Worm (Caenorhabditis elegans) whole organism, L1 larva: ENCODE results near the gene eco-1.

Source experiments
- C04F5.9 ChIP-seq: sonication (generic microtip); optimal IDR thresholded peaks from 2 replicates; lab custom pipeline; 2016; ENCODE audit warnings: missing genetic modification characterization, missing compliant biosample characterization
- C16A3.4 ChIP-seq: fragments of 150-350 bp; optimal IDR thresholded peaks from 2 replicates; lab custom pipeline; 2014; ENCODE audit warnings: missing biosample characterization, missing genetic modification characterization
- C34B4.2 ChIP-seq: sonication (generic microtip); optimal IDR thresholded peaks from 2 replicates; lab custom pipeline; 2017; ENCODE audit warnings: mild to moderate bottlenecking, missing genetic modification characterization, missing compliant biosample characterization
- ama-1 ChIP-seq: fragments of 150-350 bp; optimal IDR thresholded peaks from 2 replicates; lab custom pipeline; 2014
- ceh-63 ChIP-seq: fragments of 200-800 bp; sonication (Bioruptor generic); optimal IDR thresholded peaks from 2 replicates; lab custom pipeline; 2018; ENCODE audit warnings: mild to moderate bottlenecking, missing genetic modification characterization, missing compliant biosample characterization
- ceh-88 ChIP-seq: fragments of 200-800 bp; sonication (Bioruptor generic); IDR thresholded peaks from 2 replicates; pipeline ENCODE4 v1.3.6; 2022; ENCODE audit warnings: missing genetic modification characterization, missing compliant biosample characterization
- ces-1 ChIP-seq: fragments of 150-350 bp; optimal IDR thresholded peaks from 2 replicates; lab custom pipeline; 2014; ENCODE audit warnings: missing biosample characterization, missing genetic modification reagents, missing genetic modification characterization
- dpl-1 ChIP-seq, 3 experiments: fragments of 150-350 bp in 2 of 3; sonication (generic microtip) in 1 of 3; optimal IDR thresholded peaks; 2 replicates each; lab custom pipeline; 2014 to 2017; ENCODE audit warnings: missing biosample characterization in 3 of 3, missing genetic modification characterization in 3 of 3, missing genetic modification reagents in 3 of 3
- efl-1 ChIP-seq, 4 experiments: fragments of 150-350 bp; optimal IDR thresholded peaks in 3 of 4; peaks in 1 of 4; 1 replicate in 1 of 4; 2 replicates in 3 of 4; lab custom pipeline; 2014; ENCODE audit warnings: missing biosample characterization in 2 of 4, missing genetic modification characterization in 2 of 4, missing genetic modification reagents in 2 of 4
- egl-27 ChIP-seq, 2 experiments: fragments of 150-350 bp in 1 of 2; sonication (generic microtip); optimal IDR thresholded peaks; 3 replicates each; lab custom pipeline; 2017 to 2018; ENCODE audit warnings: missing biosample characterization in 2 of 2, missing genetic modification characterization in 2 of 2, missing genetic modification reagents in 2 of 2
- elt-3 ChIP-seq, 6 experiments: fragments of 150-350 bp in 1 of 6; sonication (generic microtip); optimal IDR thresholded peaks; 2 replicates each; lab custom pipeline; 2017 to 2018; ENCODE audit warnings: missing biosample characterization in 6 of 6, missing genetic modification characterization in 6 of 6, inconsistent platforms in 1 of 6
- fkh-8 ChIP-seq: sonication (generic microtip); optimal IDR thresholded peaks from 2 replicates; lab custom pipeline; 2016; ENCODE audit warnings: mild to moderate bottlenecking, missing genetic modification characterization, missing compliant biosample characterization
- grh-1 ChIP-seq: fragments of 200-800 bp; sonication (Bioruptor generic); IDR thresholded peaks from 2 replicates; pipeline ENCODE4 v1.3.6; 2022; ENCODE audit warnings: missing genetic modification reagents, missing genetic modification characterization, missing compliant biosample characterization
- hlh-4 ChIP-seq: sonication (generic microtip); optimal IDR thresholded peaks from 2 replicates; lab custom pipeline; 2016; ENCODE audit warnings: mild to moderate bottlenecking, missing genetic modification characterization, missing compliant biosample characterization
- hpl-2 ChIP-seq: fragments of 150-350 bp; optimal IDR thresholded peaks from 2 replicates; lab custom pipeline; 2014; ENCODE audit warnings: missing biosample characterization, missing genetic modification reagents, missing genetic modification characterization
- irx-1 ChIP-seq: sonication (generic microtip); optimal IDR thresholded peaks from 2 replicates; lab custom pipeline; 2016; ENCODE audit warnings: missing genetic modification characterization, missing compliant biosample characterization
- isw-1 ChIP-seq: fragments of 200-800 bp; sonication (Bioruptor generic); IDR thresholded peaks from 2 replicates; pipeline ENCODE4 v1.3.6; 2022; ENCODE audit warnings: missing genetic modification characterization, missing compliant biosample characterization
- jun-1 ChIP-seq: fragments of 150-350 bp; optimal IDR thresholded peaks from 2 replicates; lab custom pipeline; 2014; ENCODE audit warnings: missing biosample characterization, missing genetic modification reagents, missing genetic modification characterization
- lin-13 ChIP-seq: fragments of 150-350 bp; optimal IDR thresholded peaks from 2 replicates; lab custom pipeline; 2014; ENCODE audit warnings: missing biosample characterization, missing genetic modification reagents, missing genetic modification characterization
- lin-14 ChIP-seq: fragments of 200-800 bp; sonication (Bioruptor generic); optimal IDR thresholded peaks from 2 replicates; lab custom pipeline; 2018; ENCODE audit warnings: mild to moderate bottlenecking, missing genetic modification characterization, moderate library complexity, missing compliant biosample characterization
- lin-15B ChIP-seq: fragments of 150-350 bp; sonication (generic microtip); optimal IDR thresholded peaks from 3 replicates; lab custom pipeline; 2014; ENCODE audit warnings: missing biosample characterization, missing genetic modification characterization
- lin-35 ChIP-seq, 2 experiments: fragments of 150-350 bp; optimal IDR thresholded peaks; 2 replicates each; lab custom pipeline; 2014; ENCODE audit warnings: missing biosample characterization in 2 of 2, missing genetic modification characterization in 2 of 2, missing genetic modification reagents in 2 of 2
- lin-39 ChIP-seq: fragments of 150-350 bp; optimal IDR thresholded peaks from 2 replicates; lab custom pipeline; 2014; ENCODE audit warnings: missing biosample characterization, missing genetic modification reagents, missing genetic modification characterization
- lir-3 ChIP-seq: sonication (generic microtip); optimal IDR thresholded peaks from 2 replicates; lab custom pipeline; 2016; ENCODE audit warnings: mild to moderate bottlenecking, missing genetic modification characterization, moderate library complexity, missing compliant biosample characterization; ENCODE audit not compliant: poor library complexity
- lsy-2 ChIP-seq, 2 experiments: fragments of 150-350 bp; optimal IDR thresholded peaks; 2 replicates each; lab custom pipeline; 2014; ENCODE audit warnings: missing biosample characterization in 2 of 2, missing genetic modification characterization in 2 of 2
- mab-9 ChIP-seq: fragments of 200-800 bp; sonication (Bioruptor generic); IDR thresholded peaks from 2 replicates; pipeline ENCODE4 v1.3.6; 2022; ENCODE audit warnings: missing genetic modification reagents, missing genetic modification characterization, missing compliant biosample characterization
- mdl-1 ChIP-seq, 2 experiments: fragments of 150-350 bp; optimal IDR thresholded peaks; 2 replicates each; lab custom pipeline; 2014 to 2017; ENCODE audit warnings: missing biosample characterization in 2 of 2, missing genetic modification characterization in 2 of 2, inconsistent platforms in 1 of 2
- nhr-11 ChIP-seq: fragments of 150-350 bp; optimal IDR thresholded peaks from 2 replicates; lab custom pipeline; 2014; ENCODE audit warnings: missing biosample characterization, missing genetic modification characterization
- nhr-19 ChIP-seq: fragments of 200-800 bp; sonication (Bioruptor generic); conservative IDR thresholded peaks from 2 replicates; pipeline ENCODE4 v1.3.6; 2022; ENCODE audit warnings: missing genetic modification characterization, missing compliant biosample characterization
- nhr-20 ChIP-seq: sonication (generic microtip); optimal IDR thresholded peaks from 2 replicates; lab custom pipeline; 2016; ENCODE audit warnings: mild to moderate bottlenecking, missing genetic modification characterization, missing compliant biosample characterization
- nhr-47 ChIP-seq: sonication (generic microtip); optimal IDR thresholded peaks from 2 replicates; lab custom pipeline; 2016; ENCODE audit warnings: mild to moderate bottlenecking, missing genetic modification characterization, moderate library complexity, missing compliant biosample characterization
- nhr-76 ChIP-seq: sonication (generic microtip); optimal IDR thresholded peaks from 2 replicates; lab custom pipeline; 2017; ENCODE audit warnings: missing biosample characterization, missing genetic modification characterization
- nhr-77 ChIP-seq: fragments of 150-350 bp; optimal IDR thresholded peaks from 2 replicates; lab custom pipeline; 2014; ENCODE audit warnings: missing biosample characterization, missing genetic modification characterization
- nhr-84 ChIP-seq: sonication (generic microtip); optimal IDR thresholded peaks from 2 replicates; lab custom pipeline; 2017; ENCODE audit warnings: missing biosample characterization, missing genetic modification characterization
- nhr-85 ChIP-seq: sonication (generic microtip); peaks from one replicate; lab custom pipeline; 2016; ENCODE audit warnings: missing genetic modification characterization, inconsistent platforms, missing compliant biosample characterization
- nhr-90 ChIP-seq: sonication (generic microtip); optimal IDR thresholded peaks from 2 replicates; lab custom pipeline; 2016; ENCODE audit warnings: mild to moderate bottlenecking, missing genetic modification characterization, missing compliant biosample characterization; ENCODE audit not compliant: poor library complexity
- pag-3 ChIP-seq: sonication (generic microtip); optimal IDR thresholded peaks from 2 replicates; lab custom pipeline; 2017; ENCODE audit warnings: missing genetic modification characterization, mild to moderate bottlenecking, missing compliant biosample characterization, antibody characterized with exemption, borderline replicate concordance; ENCODE audit not compliant: insufficient read depth
- pax-3 ChIP-seq: fragments of 200-800 bp; sonication (Bioruptor generic); optimal IDR thresholded peaks from 2 replicates; lab custom pipeline; 2018; ENCODE audit warnings: mild to moderate bottlenecking, missing genetic modification characterization, moderate library complexity, missing compliant biosample characterization
- pqm-1 ChIP-seq: sonication (generic microtip); optimal IDR thresholded peaks from 3 replicates; lab custom pipeline; 2017; ENCODE audit warnings: missing biosample characterization, missing genetic modification characterization
- rnt-1 ChIP-seq: sonication (generic microtip); optimal IDR thresholded peaks from 2 replicates; lab custom pipeline; 2016; ENCODE audit warnings: mild to moderate bottlenecking, missing genetic modification characterization, moderate library complexity, missing compliant biosample characterization
- skn-1 ChIP-seq: fragments of 150-350 bp; optimal IDR thresholded peaks from 2 replicates; lab custom pipeline; 2014; ENCODE audit warnings: missing biosample characterization, missing genetic modification characterization
- snpc-4 ChIP-seq: fragments of 150-350 bp; optimal IDR thresholded peaks from 2 replicates; lab custom pipeline; 2014; ENCODE audit warnings: missing biosample characterization, missing genetic modification characterization
- sox-4 ChIP-seq: sonication (generic microtip); optimal IDR thresholded peaks from 2 replicates; lab custom pipeline; 2016; ENCODE audit warnings: missing genetic modification characterization, missing compliant biosample characterization
- swsn-7 ChIP-seq: sonication (generic microtip); optimal IDR thresholded peaks from 2 replicates; lab custom pipeline; 2016; ENCODE audit warnings: missing genetic modification characterization, missing compliant biosample characterization
- tbx-2 ChIP-seq: sonication (generic microtip); optimal IDR thresholded peaks from 2 replicates; lab custom pipeline; 2016; ENCODE audit warnings: missing genetic modification characterization, missing compliant biosample characterization
- tlp-1 ChIP-seq: fragments of 150-350 bp; optimal IDR thresholded peaks from 2 replicates; lab custom pipeline; 2014; ENCODE audit warnings: missing biosample characterization, missing genetic modification characterization
- unc-130 ChIP-seq: fragments of 150-350 bp; optimal IDR thresholded peaks from 2 replicates; lab custom pipeline; 2017; ENCODE audit warnings: missing biosample characterization, missing genetic modification characterization, inconsistent platforms
- unc-86 ChIP-seq: sonication (generic microtip); optimal IDR thresholded peaks from 2 replicates; lab custom pipeline; 2016; ENCODE audit warnings: missing genetic modification characterization, missing compliant biosample characterization
- unc-98 ChIP-seq: fragments of 200-800 bp; sonication (Bioruptor generic); IDR thresholded peaks from 2 replicates; pipeline ENCODE4 v1.3.6; 2022; ENCODE audit warnings: missing genetic modification characterization, missing compliant biosample characterization
- vab-15 ChIP-seq: sonication (generic microtip); optimal IDR thresholded peaks from 2 replicates; lab custom pipeline; 2017; ENCODE audit warnings: missing genotype, mild to moderate bottlenecking, missing genetic modification characterization, missing compliant biosample characterization
- xbp-1 ChIP-seq: sonication (generic microtip); optimal IDR thresholded peaks from 2 replicates; lab custom pipeline; 2016; ENCODE audit warnings: missing genetic modification characterization, missing compliant biosample characterization
- zag-1 ChIP-seq: fragments of 150-350 bp; optimal IDR thresholded peaks from 2 replicates; lab custom pipeline; 2014; ENCODE audit warnings: missing biosample characterization, missing genetic modification characterization
- zip-4 ChIP-seq: fragments of 200-800 bp; sonication (Bioruptor generic); optimal IDR thresholded peaks from 2 replicates; lab custom pipeline; 2018; ENCODE audit warnings: mild to moderate bottlenecking, missing genetic modification characterization, moderate library complexity, missing compliant biosample characterization

eco-1 gene

ce11 chrIII:7387359-7387758, 28.5 kb upstream of the eco-1 start:
- TF ChIP-seq zag-1 (tag; lab: Kevin White, UChicago) (no peak), lin-35 (GFP tag; optimal IDR thresholded peaks at IDR 0.05; lab: Kevin White, UChicago) (peak; percentile 18 to 36), efl-1 (optimal IDR thresholded peaks at IDR 0.05; lab: Kevin White, UChicago) (peak; percentile 20 to 23), efl-1 (GFP tag; optimal IDR thresholded peaks at IDR 0.05 in 1 of 2; lab: Kevin White, UChicago) (peak; percentile 7 to 51), swsn-7 (tag; lab: Kevin White, UChicago) (peak; percentile 7), lin-13 (GFP tag; lab: Kevin White, UChicago) (no peak), pag-3 (tag; lab: Kevin White, UChicago) (no peak), nhr-47 (tag; lab: Kevin White, UChicago) (peak; percentile 54), tlp-1 (tag; lab: Kevin White, UChicago) (no peak), tbx-2 (tag; lab: Kevin White, UChicago) (no peak), grh-1 (no peak), sox-4 (tag; lab: Kevin White, UChicago) (no peak), nhr-90 (tag; lab: Kevin White, UChicago) (peak; percentile 9), mdl-1 (tag; optimal IDR thresholded peaks at IDR 0.05; lab: Kevin White, UChicago) (peak in 1 of 2 experiments; percentile 36), zip-4 (no peak), C04F5.9 (no peak), unc-130 (tag; lab: Kevin White, UChicago) (no peak), unc-86 (tag; lab: Kevin White, UChicago) (peak; percentile 13), xbp-1 (tag; lab: Kevin White, UChicago) (peak; percentile 18), C16A3.4 (tag; lab: Kevin White, UChicago) (no peak), nhr-77 (tag; lab: Kevin White, UChicago) (no peak), nhr-84 (tag; lab: Kevin White, UChicago) (no peak), hlh-4 (tag; lab: Kevin White, UChicago) (no peak), elt-3 (tag; optimal IDR thresholded peaks at IDR 0.05; lab: Kevin White, UChicago) (no peak), fkh-8 (tag; lab: Kevin White, UChicago) (no peak), hpl-2 (GFP tag; lab: Kevin White, UChicago) (no peak), C34B4.2 (no peak), pax-3 (tag; lab: Kevin White, UChicago) (no peak), ces-1 (no peak), nhr-76 (no peak), nhr-20 (tag; lab: Kevin White, UChicago) (no peak), nhr-11 (tag; lab: Kevin White, UChicago) (no peak), vab-15 (tag; lab: Kevin White, UChicago) (no peak), nhr-19 (0 out of 2 replicates have a peak, but pooled peaks have one; percentile 10), mab-9 (GFP tag; lab: Robert Waterston, UW) (no peak), ceh-63 (GFP tag; lab: Kevin White, UChicago) (no peak), pqm-1 (tag; lab: Kevin White, UChicago) (no peak), isw-1 (GFP tag; lab: Robert Waterston, UW) (no peak), jun-1 (peak; percentile 45), snpc-4 (tag; lab: Kevin White, UChicago) (no peak), skn-1 (tag; lab: Kevin White, UChicago) (no peak), lir-3 (no peak), lin-15B (tag; lab: Kevin White, UChicago) (peak; percentile 28), lin-39 (tag; lab: Kevin White, UChicago) (no peak), rnt-1 (tag; lab: Kevin White, UChicago) (peak; percentile 16), dpl-1 (GFP tag; optimal IDR thresholded peaks at IDR 0.05; lab: Kevin White, UChicago) (peak in 2 of 3 experiments; percentile 2 to 16), ama-1 (lab: Kevin White, UChicago) (no peak), irx-1 (no peak), egl-27 (tag; optimal IDR thresholded peaks at IDR 0.05; lab: Kevin White, UChicago) (no peak), ceh-88 (GFP tag; lab: Robert Waterston, UW) (no peak), unc-98 (GFP tag; lab: Robert Waterston, UW) (no peak), nhr-85 (tag; lab: Kevin White, UChicago) (no peak), lsy-2 (tag; optimal IDR thresholded peaks at IDR 0.05; lab: Kevin White, UChicago) (peak in 1 of 2 experiments; percentile 52), lin-14 (peak; percentile 66)
